Fruit fly (Drosophila melanogaster) whole organism, embryonic: ENCODE data around the gene Tnpo-SR.
A peak's percentile ranks its signal among the peaks of the same experiment; 100 is the strongest.

Source experiments
- Atf-2 ChIP-seq: fragments of 200-800 bp; sonication (Bioruptor generic); optimal IDR thresholded peaks from 2 replicates; lab custom pipeline; 2016; ENCODE audit warnings: missing biosample characterization, missing genetic modification characterization
- BEAF-32 ChIP-seq: fragments of 200-800 bp; sonication (Bioruptor generic); optimal IDR thresholded peaks from 3 replicates; lab custom pipeline; 2017; ENCODE audit warnings: missing biosample characterization, missing genetic modification characterization, mild to moderate bottlenecking, moderate library complexity, missing genetic modification reagents
- BtbVII ChIP-seq: fragments of 200-800 bp; sonication (Bioruptor generic); optimal IDR thresholded peaks from 3 replicates; lab custom pipeline; 2017; ENCODE audit warnings: missing biosample characterization, mild to moderate bottlenecking, missing genetic modification characterization
- CG10431 ChIP-seq: fragments of 200-800 bp; sonication (Bioruptor generic); optimal IDR thresholded peaks from 3 replicates; lab custom pipeline; 2018; ENCODE audit warnings: missing biosample characterization, mild to moderate bottlenecking, missing genetic modification characterization
- CG11456 ChIP-seq: fragments of 200-800 bp; sonication (Bioruptor generic); IDR thresholded peaks from 3 replicates; pipeline ENCODE4 v1.3.6; 2022; ENCODE audit warnings: missing biosample characterization, missing genetic modification characterization
- CG11696 ChIP-seq: fragments of 200-800 bp; sonication (Bioruptor generic); IDR thresholded peaks from 2 replicates; pipeline ENCODE4 v1.3.6; 2022; ENCODE audit warnings: missing biosample characterization, missing genetic modification characterization
- CG11723 ChIP-seq: fragments of 200-800 bp; sonication (Bioruptor generic); optimal IDR thresholded peaks from 2 replicates; lab custom pipeline; 2017; ENCODE audit warnings: missing biosample characterization, mild to moderate bottlenecking, missing genetic modification characterization
- CG12299 ChIP-seq: fragments of 200-800 bp; sonication (Bioruptor generic); optimal IDR thresholded peaks from 2 replicates; lab custom pipeline; 2018; ENCODE audit warnings: missing biosample characterization, mild to moderate bottlenecking, missing genetic modification characterization
- CG1233 ChIP-seq: fragments of 200-800 bp; sonication (Bioruptor generic); optimal IDR thresholded peaks from 4 replicates; lab custom pipeline; 2018; ENCODE audit warnings: missing biosample characterization, mild to moderate bottlenecking, missing genetic modification characterization
- CG12942 ChIP-seq: fragments of 200-800 bp; sonication (Bioruptor generic); optimal IDR thresholded peaks from 3 replicates; lab custom pipeline; 2016; ENCODE audit warnings: missing biosample characterization, missing genetic modification characterization
- CG13775 ChIP-seq: fragments of 200-800 bp; sonication (Bioruptor generic); optimal IDR thresholded peaks from 3 replicates; lab custom pipeline; 2017; ENCODE audit warnings: missing biosample characterization, mild to moderate bottlenecking, missing genetic modification characterization
- CG14965 ChIP-seq: fragments of 200-800 bp; sonication (Bioruptor generic); optimal IDR thresholded peaks from 2 replicates; lab custom pipeline; 2016; ENCODE audit warnings: missing biosample characterization, missing genetic modification characterization, borderline replicate concordance
- CG15073 ChIP-seq: fragments of 200-800 bp; sonication (Bioruptor generic); optimal IDR thresholded peaks from 2 replicates; lab custom pipeline; 2016; ENCODE audit warnings: missing biosample characterization, missing genetic modification characterization
- CG15479 ChIP-seq: fragments of 200-800 bp; sonication (Bioruptor generic); optimal IDR thresholded peaks from 3 replicates; lab custom pipeline; 2019; ENCODE audit warnings: missing biosample characterization, mild to moderate bottlenecking, missing genetic modification characterization, moderate library complexity
- CG17186 ChIP-seq: fragments of 200-800 bp; sonication (Bioruptor generic); optimal IDR thresholded peaks from 3 replicates; lab custom pipeline; 2017; ENCODE audit warnings: missing biosample characterization, missing genetic modification reagents, missing genetic modification characterization
- CG17802 ChIP-seq: fragments of 200-800 bp; sonication (Bioruptor generic); optimal IDR thresholded peaks from 2 replicates; lab custom pipeline; 2018; ENCODE audit warnings: missing biosample characterization, mild to moderate bottlenecking, missing genetic modification characterization, moderate library complexity
- CG17829 ChIP-seq: fragments of 200-800 bp; optimal IDR thresholded peaks from 2 replicates; lab custom pipeline; 2019; ENCODE audit warnings: missing biosample characterization, mild to moderate bottlenecking, missing genetic modification characterization, moderate library complexity
- CG1792 ChIP-seq: fragments of 200-800 bp; sonication (Bioruptor generic); optimal IDR thresholded peaks from 2 replicates; lab custom pipeline; 2016; ENCODE audit warnings: missing biosample characterization, missing genetic modification characterization
- CG32532 ChIP-seq: fragments of 200-800 bp; sonication (Bioruptor generic); IDR thresholded peaks from 2 replicates; pipeline ENCODE4 v1.3.6; 2022; ENCODE audit warnings: missing biosample characterization, missing genetic modification characterization
- CG3995 ChIP-seq: fragments of 200-800 bp; sonication (Bioruptor generic); optimal IDR thresholded peaks from 3 replicates; lab custom pipeline; 2016; ENCODE audit warnings: missing biosample characterization, missing genetic modification characterization
- CG4282 ChIP-seq: fragments of 200-800 bp; sonication (Bioruptor generic); optimal IDR thresholded peaks from 2 replicates; lab custom pipeline; 2016; ENCODE audit warnings: missing biosample characterization, missing genetic modification characterization
- CG4424 ChIP-seq: fragments of 200-800 bp; sonication (Bioruptor generic); optimal IDR thresholded peaks from 3 replicates; lab custom pipeline; 2016; ENCODE audit warnings: missing biosample characterization, missing genetic modification characterization
- CG4707 ChIP-seq: fragments of 200-800 bp; sonication (Bioruptor generic); optimal IDR thresholded peaks from 2 replicates; lab custom pipeline; 2018; ENCODE audit warnings: missing biosample characterization, mild to moderate bottlenecking, missing genetic modification characterization, moderate library complexity
- CG4730 ChIP-seq: fragments of 200-800 bp; sonication (Bioruptor generic); IDR thresholded peaks from 2 replicates; pipeline ENCODE4 v1.3.6; 2022; ENCODE audit warnings: missing biosample characterization, missing genetic modification characterization
- CG4854 ChIP-seq: fragments of 200-800 bp; sonication (Bioruptor generic); optimal IDR thresholded peaks from 2 replicates; lab custom pipeline; 2016; ENCODE audit warnings: missing biosample characterization, missing genetic modification characterization, inconsistent platforms
- CG6689 ChIP-seq: fragments of 200-800 bp; sonication (Bioruptor generic); IDR thresholded peaks from 2 replicates; pipeline ENCODE4 v1.3.6; 2022; ENCODE audit warnings: missing biosample characterization, missing genetic modification characterization
- CG6813 ChIP-seq: fragments of 200-800 bp; sonication (Bioruptor generic); optimal IDR thresholded peaks from 2 replicates; lab custom pipeline; 2017; ENCODE audit warnings: missing biosample characterization, missing genetic modification characterization, mild to moderate bottlenecking, moderate library complexity, missing genetic modification reagents
- CG9609 ChIP-seq: fragments of 200-800 bp; sonication (Bioruptor generic); optimal IDR thresholded peaks from 3 replicates; lab custom pipeline; 2016; ENCODE audit warnings: missing biosample characterization, missing genetic modification characterization
- Dll ChIP-seq: fragments of 200-800 bp; sonication (Bioruptor generic); IDR thresholded peaks from 4 replicates; pipeline ENCODE4 v1.3.6; 2022; ENCODE audit warnings: missing biosample characterization, missing genetic modification characterization; ENCODE audit not compliant: partially characterized antibody
- Hey ChIP-seq: fragments of 200-800 bp; sonication (Bioruptor generic); optimal IDR thresholded peaks from 3 replicates; lab custom pipeline; 2018; ENCODE audit warnings: missing biosample characterization, mild to moderate bottlenecking, missing genetic modification characterization
- Hr3 ChIP-seq: fragments of 200-800 bp; sonication (Bioruptor generic); optimal IDR thresholded peaks from 3 replicates; lab custom pipeline; 2016; ENCODE audit warnings: missing biosample characterization, missing genetic modification characterization
- Ravus ChIP-seq: fragments of 200-800 bp; sonication (Bioruptor generic); IDR thresholded peaks from 2 replicates; pipeline ENCODE4 v1.3.6; 2022; ENCODE audit warnings: missing biosample characterization, missing genetic modification characterization
- Side ChIP-seq: fragments of 200-800 bp; sonication (Bioruptor generic); optimal IDR thresholded peaks from 2 replicates; lab custom pipeline; 2016; ENCODE audit warnings: missing biosample characterization, missing genetic modification characterization
- Sox102F ChIP-seq: fragments of 200-800 bp; sonication (Bioruptor generic); optimal IDR thresholded peaks from 2 replicates; lab custom pipeline; 2018; ENCODE audit warnings: missing biosample characterization, mild to moderate bottlenecking, missing genetic modification characterization, moderate library complexity
- YL-1 ChIP-seq: fragments of 200-800 bp; sonication (Bioruptor generic); optimal IDR thresholded peaks from 3 replicates; lab custom pipeline; 2017; ENCODE audit warnings: missing biosample characterization, mild to moderate bottlenecking, missing genetic modification characterization
- ara ChIP-seq: fragments of 200-800 bp; sonication (Bioruptor generic); IDR thresholded peaks from 2 replicates; pipeline ENCODE4 v1.3.6; 2022; ENCODE audit warnings: missing biosample characterization, missing genetic modification characterization
- cg ChIP-seq: fragments of 200-800 bp; sonication (Bioruptor generic); optimal IDR thresholded peaks from 3 replicates; lab custom pipeline; 2019; ENCODE audit warnings: missing biosample characterization, mild to moderate bottlenecking, missing genetic modification characterization, moderate library complexity
- chif ChIP-seq, 2 experiments: fragments of 200-800 bp; sonication (Bioruptor generic); optimal IDR thresholded peaks; 3 replicates each; lab custom pipeline; 2016; ENCODE audit warnings: missing biosample characterization in 2 of 2, missing genetic modification characterization in 2 of 2
- eve ChIP-seq, 2 experiments: fragments of >200 bp; optimal IDR thresholded peaks; 2 replicates each; lab custom pipeline; 2017; ENCODE audit warnings: missing biosample characterization in 2 of 2, missing genetic modification characterization in 2 of 2
- fd102C ChIP-seq: fragments of 200-800 bp; sonication (Bioruptor generic); optimal IDR thresholded peaks from 2 replicates; lab custom pipeline; 2018; ENCODE audit warnings: missing biosample characterization, mild to moderate bottlenecking, missing genetic modification characterization, moderate library complexity
- fd64A ChIP-seq: fragments of 200-800 bp; sonication (Bioruptor generic); optimal IDR thresholded peaks from 3 replicates; lab custom pipeline; 2018; ENCODE audit warnings: missing biosample characterization, mild to moderate bottlenecking, missing genetic modification characterization
- h ChIP-seq: fragments of >200 bp; optimal IDR thresholded peaks from 2 replicates; lab custom pipeline; 2017
- hbn ChIP-seq: fragments of 200-800 bp; sonication (Bioruptor generic); IDR thresholded peaks from 2 replicates; pipeline ENCODE4 v1.3.6; 2022; ENCODE audit warnings: missing biosample characterization, missing genetic modification characterization; ENCODE audit not compliant: partially characterized antibody
- lmd ChIP-seq: fragments of 200-800 bp; sonication (Bioruptor generic); IDR thresholded peaks from 2 replicates; pipeline ENCODE4 v1.3.6; 2022; ENCODE audit warnings: missing biosample characterization, missing genetic modification characterization
- org-1 ChIP-seq: fragments of 200-800 bp; sonication (Bioruptor generic); optimal IDR thresholded peaks from 2 replicates; lab custom pipeline; 2017; ENCODE audit warnings: missing biosample characterization, missing genetic modification characterization
- pb ChIP-seq: fragments of 200-800 bp; sonication (Bioruptor generic); optimal IDR thresholded peaks from 3 replicates; lab custom pipeline; 2016; ENCODE audit warnings: missing biosample characterization, missing genetic modification characterization
- scrt ChIP-seq: fragments of 200-800 bp; sonication (Bioruptor generic); optimal IDR thresholded peaks from 2 replicates; lab custom pipeline; 2018; ENCODE audit warnings: missing biosample characterization, mild to moderate bottlenecking, missing genetic modification characterization, moderate library complexity
- so ChIP-seq: fragments of 200-800 bp; sonication (Bioruptor generic); IDR thresholded peaks from 3 replicates; pipeline ENCODE4 v1.3.6; 2022; ENCODE audit warnings: missing biosample characterization, missing genetic modification characterization
- tgo ChIP-seq: fragments of 200-800 bp; sonication (Bioruptor generic); IDR thresholded peaks from 3 replicates; pipeline ENCODE4 v1.3.6; 2022; ENCODE audit warnings: missing biosample characterization, missing genetic modification characterization
- usp ChIP-seq: fragments of >200 bp; optimal IDR thresholded peaks from 2 replicates; lab custom pipeline; 2017; ENCODE audit warnings: missing biosample characterization, missing genetic modification characterization
- zfh2 ChIP-seq: fragments of 200-800 bp; sonication (Bioruptor generic); optimal IDR thresholded peaks from 2 replicates; lab custom pipeline; 2016; ENCODE audit warnings: missing biosample characterization, missing genetic modification characterization

Gene Tnpo-SR

DNA sequence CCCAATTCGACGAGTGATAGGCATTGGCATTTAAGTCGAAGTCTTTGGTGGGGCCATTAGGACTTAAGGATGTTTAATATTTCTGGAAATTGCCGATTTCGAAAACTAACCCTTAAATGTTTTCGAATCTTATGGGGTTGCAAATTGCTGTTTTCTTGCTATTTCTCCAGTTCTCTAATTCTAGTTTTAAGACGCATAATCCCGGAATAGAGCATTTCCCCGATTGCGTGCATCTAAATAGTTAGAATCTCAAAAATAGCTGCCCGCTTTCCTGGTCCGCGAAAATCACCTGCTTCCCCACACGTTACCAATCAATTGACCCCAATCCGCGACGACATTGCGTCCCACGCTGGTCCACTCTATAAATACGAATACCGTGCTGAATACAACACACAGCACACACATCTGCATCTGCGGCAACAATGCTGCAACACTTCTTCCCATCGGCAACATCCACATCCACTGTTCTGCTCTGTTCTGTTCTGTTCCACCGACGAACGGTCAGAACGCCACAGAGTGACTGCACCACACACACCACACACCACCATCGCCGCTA is 7.7 kb upstream of the Tnpo-SR start, which contains the start of gene Bacc (continued):
- TF ChIP-seq CG4424 (GFP tag; lab: Kevin White, UChicago) = peak; percentile 86
- no peak for TF ChIP-seq CG32532
- no peak for TF ChIP-seq CG4730 (GFP tag; lab: Robert Waterston, UW)
- no peak for TF ChIP-seq CG4282
- no peak for TF ChIP-seq usp (GFP tag; lab: Kevin White, UChicago)
- TF ChIP-seq cg (GFP tag; lab: Kevin White, UChicago) = peak; percentile 53
- no peak for TF ChIP-seq BEAF-32 (GFP tag; lab: Kevin White, UChicago)
- peak; percentile 73 for TF ChIP-seq CG17829 (tag; lab: Kevin White, UChicago)
- TF ChIP-seq CG15073 (GFP tag; lab: Kevin White, UChicago) = peak; percentile 31
- TF ChIP-seq CG4854 (GFP tag; lab: Kevin White, UChicago) = peak; percentile 77
- peak; percentile 91 for TF ChIP-seq CG11723 (GFP tag; lab: Kevin White, UChicago)
- peak; percentile 70 for TF ChIP-seq CG10431 (GFP tag; lab: Kevin White, UChicago)
- TF ChIP-seq CG6689 = no peak
- peak; percentile 70 for TF ChIP-seq pb (GFP tag; lab: Kevin White, UChicago)
- TF ChIP-seq tgo (GFP tag; lab: Robert Waterston, UW) = no peak
- no peak for TF ChIP-seq CG11456
- TF ChIP-seq chif (GFP tag; optimal IDR thresholded peaks at IDR 0.05; lab: Kevin White, UChicago) = peak; percentile 76 to 87
- TF ChIP-seq CG12942 (GFP tag; lab: Kevin White, UChicago) = peak; percentile 80
- no peak for TF ChIP-seq hbn (GFP tag; lab: Robert Waterston, UW)
- peak; percentile 36 for TF ChIP-seq CG14965 (GFP tag; lab: Kevin White, UChicago)
- peak; percentile 84 for TF ChIP-seq CG1233 (GFP tag; lab: Kevin White, UChicago)
- peak; percentile 93 for TF ChIP-seq BtbVII (GFP tag; lab: Kevin White, UChicago)
- TF ChIP-seq CG15479 (GFP tag; lab: Kevin White, UChicago) = no peak
- TF ChIP-seq CG4707 (GFP tag; lab: Kevin White, UChicago) = no peak
- peak; percentile 93 for TF ChIP-seq CG9609 (GFP tag; lab: Kevin White, UChicago)
- TF ChIP-seq eve (GFP tag; optimal IDR thresholded peaks at IDR 0.05; lab: Kevin White, UChicago) = no peak
- peak; percentile 86 for TF ChIP-seq CG12299 (tag; lab: Kevin White, UChicago)
- TF ChIP-seq CG17186 = peak; percentile 25
- TF ChIP-seq CG11696 (GFP tag; lab: Robert Waterston, UW) = no peak
- peak; percentile 86 for TF ChIP-seq Hr3
- TF ChIP-seq Side = peak; percentile 80
- TF ChIP-seq fd64A (GFP tag; lab: Kevin White, UChicago) = no peak
- no peak for TF ChIP-seq Dll (GFP tag; lab: Robert Waterston, UW)
- TF ChIP-seq so = no peak
- TF ChIP-seq Ravus (GFP tag; lab: Robert Waterston, UW) = no peak
- TF ChIP-seq h = no peak
- peak; percentile 84 for TF ChIP-seq scrt
- TF ChIP-seq YL-1 (GFP tag; lab: Kevin White, UChicago) = peak; percentile 17
- peak; percentile 73 for TF ChIP-seq CG3995 (GFP tag; lab: Kevin White, UChicago)
- TF ChIP-seq CG13775 (GFP tag; lab: Kevin White, UChicago) = peak; percentile 91
- peak; percentile 59 for TF ChIP-seq Hey (tag; lab: Kevin White, UChicago)
- TF ChIP-seq Atf-2 = peak; percentile 91
- TF ChIP-seq org-1 = peak; percentile 92
- peak; percentile 79 for TF ChIP-seq CG6813
- peak; percentile 90 for TF ChIP-seq zfh2 (GFP tag; lab: Kevin White, UChicago)
- peak; percentile 88 for TF ChIP-seq Sox102F
- TF ChIP-seq fd102C = no peak
- TF ChIP-seq CG1792 = peak; percentile 86
- TF ChIP-seq lmd (GFP tag; lab: Robert Waterston, UW) = no peak
- TF ChIP-seq CG17802 (tag; lab: Kevin White, UChicago) = peak; percentile 21
- no peak for TF ChIP-seq ara (GFP tag; lab: Robert Waterston, UW)
